Fruit fly (Drosophila melanogaster) whole organism, embryonic: ENCODE data around the gene lute.
A peak's percentile ranks its signal among the peaks of the same experiment; 100 is the strongest.

Source experiments
- Adf1 ChIP-seq: fragments of 200-800 bp; sonication (Bioruptor generic); IDR thresholded peaks from 2 replicates; pipeline ENCODE4 v1.3.6; 2022; ENCODE audit warnings: missing biosample characterization, missing genetic modification characterization
- Awh ChIP-seq: fragments of 200-800 bp; sonication (Bioruptor generic); IDR thresholded peaks from 2 replicates; pipeline ENCODE4, ENCODE4 v1.3.6; 2022; ENCODE audit warnings: missing biosample characterization, missing genetic modification characterization
- CG10959 ChIP-seq: fragments of 200-800 bp; sonication (Bioruptor generic); IDR thresholded peaks from 2 replicates; pipeline ENCODE4 v1.3.6; 2022; ENCODE audit warnings: missing biosample characterization, missing genetic modification characterization
- CG12769 ChIP-seq: fragments of 200-800 bp; sonication (Bioruptor generic); optimal IDR thresholded peaks from 2 replicates; lab custom pipeline; 2019; ENCODE audit warnings: missing biosample characterization, mild to moderate bottlenecking, missing genetic modification characterization, moderate library complexity
- CG13894 ChIP-seq: fragments of 200-800 bp; sonication (Bioruptor generic); optimal IDR thresholded peaks from 3 replicates; lab custom pipeline; 2018; ENCODE audit warnings: missing biosample characterization, mild to moderate bottlenecking, missing genetic modification characterization, moderate library complexity
- CG1603 ChIP-seq: fragments of 200-800 bp; sonication (Bioruptor generic); optimal IDR thresholded peaks from 2 replicates; lab custom pipeline; 2019; ENCODE audit warnings: missing biosample characterization, mild to moderate bottlenecking, missing genetic modification characterization, moderate library complexity
- CG1647 ChIP-seq: fragments of 200-800 bp; sonication (Bioruptor generic); optimal IDR thresholded peaks from 3 replicates; lab custom pipeline; 2016; ENCODE audit warnings: missing biosample characterization, missing genetic modification characterization
- CG16815 ChIP-seq: fragments of 200-800 bp; sonication (Bioruptor generic); optimal IDR thresholded peaks from 3 replicates; lab custom pipeline; 2017; ENCODE audit warnings: missing biosample characterization, mild to moderate bottlenecking, missing genetic modification characterization
- CG17328 ChIP-seq: fragments of 200-800 bp; sonication (Bioruptor generic); IDR thresholded peaks from 2 replicates; pipeline ENCODE4 v1.3.6; 2022; ENCODE audit warnings: missing biosample characterization, missing genetic modification characterization
- CG17359 ChIP-seq: fragments of 200-800 bp; sonication (Bioruptor generic); optimal IDR thresholded peaks from 3 replicates; lab custom pipeline; 2018; ENCODE audit warnings: missing biosample characterization, mild to moderate bottlenecking, missing genetic modification characterization, moderate library complexity
- CG18619 ChIP-seq: fragments of 200-800 bp; sonication (Bioruptor generic); optimal IDR thresholded peaks from 3 replicates; lab custom pipeline; 2017; ENCODE audit warnings: missing biosample characterization, mild to moderate bottlenecking, missing genetic modification characterization
- CG34224 ChIP-seq: fragments of 200-800 bp; sonication (Bioruptor generic); IDR thresholded peaks from 3 replicates; pipeline ENCODE4 v1.3.6; 2022; ENCODE audit warnings: missing biosample characterization, missing genetic modification characterization; ENCODE audit not compliant: partially characterized antibody
- CG4328 ChIP-seq: fragments of 200-800 bp; sonication (Bioruptor generic); optimal IDR thresholded peaks from 3 replicates; lab custom pipeline; 2017; ENCODE audit warnings: missing biosample characterization, missing genetic modification reagents, missing genetic modification characterization
- CG4820 ChIP-seq: fragments of 200-800 bp; sonication (Bioruptor generic); optimal IDR thresholded peaks from 3 replicates; lab custom pipeline; 2016; ENCODE audit warnings: missing biosample characterization, missing genetic modification characterization
- CG8765 ChIP-seq: fragments of 200-800 bp; sonication (Bioruptor generic); IDR thresholded peaks from 2 replicates; pipeline ENCODE4 v1.3.6; 2022; ENCODE audit warnings: missing biosample characterization, missing genetic modification characterization
- Camta ChIP-seq: fragments of 200-800 bp; sonication (Bioruptor generic); optimal IDR thresholded peaks from 2 replicates; lab custom pipeline; 2016; ENCODE audit warnings: missing biosample characterization, missing genetic modification characterization
- Dek ChIP-seq: fragments of 200-800 bp; sonication (Bioruptor generic); optimal IDR thresholded peaks from 3 replicates; lab custom pipeline; 2019; ENCODE audit warnings: missing biosample characterization, mild to moderate bottlenecking, missing genetic modification characterization, moderate library complexity
- Dip2 ChIP-seq: fragments of 200-800 bp; sonication (Bioruptor generic); IDR thresholded peaks from 2 replicates; pipeline ENCODE4 v1.3.6; 2022; ENCODE audit warnings: missing biosample characterization, missing genetic modification characterization
- Elba2 ChIP-seq: fragments of 200-800 bp; sonication (Bioruptor generic); optimal IDR thresholded peaks from 3 replicates; lab custom pipeline; 2016; ENCODE audit warnings: missing biosample characterization, missing genetic modification characterization
- Fer3 ChIP-seq: fragments of 200-800 bp; sonication (Bioruptor generic); optimal IDR thresholded peaks from 2 replicates; lab custom pipeline; 2018; ENCODE audit warnings: missing biosample characterization, mild to moderate bottlenecking, missing genetic modification characterization, moderate library complexity
- HmgZ ChIP-seq: fragments of 200-800 bp; sonication (Bioruptor generic); optimal IDR thresholded peaks from 2 replicates; lab custom pipeline; 2018; ENCODE audit warnings: missing biosample characterization, mild to moderate bottlenecking, missing genetic modification characterization
- Hmr ChIP-seq: fragments of 200-800 bp; sonication (Bioruptor generic); optimal IDR thresholded peaks from 3 replicates; lab custom pipeline; 2017; ENCODE audit warnings: mild to moderate bottlenecking, missing biosample characterization, missing genetic modification reagents, missing genetic modification characterization
- Hmx ChIP-seq: fragments of 200-800 bp; sonication (Bioruptor generic); optimal IDR thresholded peaks from 2 replicates; lab custom pipeline; 2016; ENCODE audit warnings: missing biosample characterization, missing genetic modification characterization
- Lhr ChIP-seq: fragments of 200-800 bp; sonication (Bioruptor generic); optimal IDR thresholded peaks from 3 replicates; lab custom pipeline; 2017; ENCODE audit warnings: mild to moderate bottlenecking, missing biosample characterization, missing genetic modification reagents, missing genetic modification characterization
- NfI ChIP-seq: fragments of 200-800 bp; sonication (Bioruptor generic); optimal IDR thresholded peaks from 3 replicates; lab custom pipeline; 2018; ENCODE audit warnings: missing biosample characterization, mild to moderate bottlenecking, missing genetic modification characterization, moderate library complexity
- PHDP ChIP-seq: fragments of 200-800 bp; sonication (Bioruptor generic); optimal IDR thresholded peaks from 3 replicates; lab custom pipeline; 2018; ENCODE audit warnings: missing biosample characterization, mild to moderate bottlenecking, missing genetic modification characterization, moderate library complexity
- Side ChIP-seq: fragments of 200-800 bp; sonication (Bioruptor generic); optimal IDR thresholded peaks from 2 replicates; lab custom pipeline; 2016; ENCODE audit warnings: missing biosample characterization, missing genetic modification characterization
- Sry-δ ChIP-seq: fragments of 200-800 bp; sonication (Bioruptor generic); optimal IDR thresholded peaks from 2 replicates; lab custom pipeline; 2016; ENCODE audit warnings: missing biosample characterization, missing genetic modification characterization
- Ssrp ChIP-seq: fragments of 200-800 bp; sonication (Bioruptor generic); optimal IDR thresholded peaks from 2 replicates; lab custom pipeline; 2018; ENCODE audit warnings: missing biosample characterization, mild to moderate bottlenecking, missing genetic modification characterization, moderate library complexity
- Xbp1 ChIP-seq: fragments of 200-800 bp; sonication (Bioruptor generic); optimal IDR thresholded peaks from 3 replicates; lab custom pipeline; 2016; ENCODE audit warnings: missing biosample characterization, mild to moderate bottlenecking, missing genetic modification characterization
- ap ChIP-seq: fragments of 200-800 bp; sonication (Bioruptor generic); IDR thresholded peaks from 2 replicates; pipeline ENCODE4 v1.3.6; 2022; ENCODE audit warnings: missing biosample characterization, missing genetic modification characterization
- ase ChIP-seq: fragments of 200-800 bp; sonication (Bioruptor generic); IDR thresholded peaks from 3 replicates; pipeline ENCODE4 v1.3.6; 2022; ENCODE audit warnings: missing biosample characterization, missing genetic modification characterization
- cato ChIP-seq: fragments of 200-800 bp; sonication (Bioruptor generic); optimal IDR thresholded peaks from 2 replicates; lab custom pipeline; 2016; ENCODE audit warnings: missing biosample characterization, missing genetic modification characterization, borderline replicate concordance
- cg ChIP-seq: fragments of 200-800 bp; sonication (Bioruptor generic); optimal IDR thresholded peaks from 3 replicates; lab custom pipeline; 2019; ENCODE audit warnings: missing biosample characterization, mild to moderate bottlenecking, missing genetic modification characterization, moderate library complexity
- corto ChIP-seq: fragments of 200-800 bp; sonication (Bioruptor generic); optimal IDR thresholded peaks from 2 replicates; lab custom pipeline; 2016; ENCODE audit warnings: missing biosample characterization, mild to moderate bottlenecking, missing genetic modification characterization, moderate library complexity
- croc ChIP-seq: fragments of 200-800 bp; sonication (Bioruptor generic); conservative IDR thresholded peaks from 3 replicates; pipeline ENCODE4 v1.3.6; 2022; ENCODE audit warnings: missing biosample characterization, missing genetic modification characterization
- crol ChIP-seq: fragments of 200-800 bp; sonication (Bioruptor generic); IDR thresholded peaks from 2 replicates; pipeline ENCODE4 v1.3.6; 2022; ENCODE audit warnings: missing biosample characterization, missing genetic modification characterization
- crp ChIP-seq, 2 experiments: fragments of 200-800 bp; sonication (Bioruptor generic); optimal IDR thresholded peaks; 2 replicates in 1 of 2; 3 replicates in 1 of 2; lab custom pipeline; 2017; ENCODE audit warnings: missing biosample characterization in 2 of 2, missing genetic modification characterization in 2 of 2, mild to moderate bottlenecking in 1 of 2, moderate library complexity in 1 of 2
- en ChIP-seq: fragments of 200-800 bp; sonication (Bioruptor generic); optimal IDR thresholded peaks from 2 replicates; lab custom pipeline; 2016; ENCODE audit warnings: missing biosample characterization, missing genetic modification characterization
- gfzf ChIP-seq: fragments of 200-800 bp; sonication (Bioruptor generic); optimal IDR thresholded peaks from 2 replicates; lab custom pipeline; 2016; ENCODE audit warnings: missing biosample characterization, mild to moderate bottlenecking, missing genetic modification characterization, moderate library complexity
- hb ChIP-seq: fragments of 200-800 bp; sonication (Bioruptor generic); IDR thresholded peaks from 3 replicates; pipeline ENCODE4 v1.3.6; 2022; ENCODE audit warnings: missing biosample characterization, missing genetic modification characterization; ENCODE audit not compliant: partially characterized antibody
- knrl ChIP-seq: fragments of 200-800 bp; sonication (Bioruptor generic); IDR thresholded peaks from 3 replicates; pipeline ENCODE4 v1.3.6; 2022; ENCODE audit warnings: missing biosample characterization, missing genetic modification characterization; ENCODE audit not compliant: partially characterized antibody
- otp ChIP-seq: fragments of 200-800 bp; sonication (Bioruptor generic); IDR thresholded peaks from 3 replicates; pipeline ENCODE4, ENCODE4 v1.3.6; 2022; ENCODE audit warnings: missing biosample characterization, missing genetic modification characterization
- pfk ChIP-seq: fragments of 200-800 bp; sonication (Bioruptor generic); optimal IDR thresholded peaks from 2 replicates; lab custom pipeline; 2018; ENCODE audit warnings: missing biosample characterization, mild to moderate bottlenecking, missing genetic modification characterization, moderate library complexity
- ro ChIP-seq: fragments of 200-800 bp; sonication (Bioruptor generic); IDR thresholded peaks from 2 replicates; pipeline ENCODE4 v1.3.6; 2022; ENCODE audit warnings: missing biosample characterization, missing genetic modification characterization
- row ChIP-seq: fragments of 200-800 bp; sonication (Bioruptor generic); IDR thresholded peaks from 3 replicates; pipeline ENCODE4 v1.3.6; 2022; ENCODE audit warnings: missing biosample characterization, missing genetic modification characterization
- seq ChIP-seq: fragments of 200-800 bp; sonication (Bioruptor generic); IDR thresholded peaks from 2 replicates; pipeline ENCODE4 v1.3.6; 2022; ENCODE audit warnings: missing biosample characterization, missing genetic modification characterization
- slbo ChIP-seq: fragments of 200-800 bp; sonication (Bioruptor generic); IDR thresholded peaks from 2 replicates; pipeline ENCODE4 v1.3.6; 2022; ENCODE audit warnings: missing biosample characterization, missing genetic modification characterization
- sr ChIP-seq: fragments of 200-800 bp; sonication (Bioruptor generic); IDR thresholded peaks from 3 replicates; pipeline ENCODE4 v1.3.6; 2022; ENCODE audit warnings: missing biosample characterization, missing genetic modification characterization
- tgo ChIP-seq: fragments of 200-800 bp; sonication (Bioruptor generic); IDR thresholded peaks from 3 replicates; pipeline ENCODE4 v1.3.6; 2022; ENCODE audit warnings: missing biosample characterization, missing genetic modification characterization
- usp ChIP-seq: fragments of >200 bp; optimal IDR thresholded peaks from 2 replicates; lab custom pipeline; 2017; ENCODE audit warnings: missing biosample characterization, missing genetic modification characterization

Gene lute

DNA sequence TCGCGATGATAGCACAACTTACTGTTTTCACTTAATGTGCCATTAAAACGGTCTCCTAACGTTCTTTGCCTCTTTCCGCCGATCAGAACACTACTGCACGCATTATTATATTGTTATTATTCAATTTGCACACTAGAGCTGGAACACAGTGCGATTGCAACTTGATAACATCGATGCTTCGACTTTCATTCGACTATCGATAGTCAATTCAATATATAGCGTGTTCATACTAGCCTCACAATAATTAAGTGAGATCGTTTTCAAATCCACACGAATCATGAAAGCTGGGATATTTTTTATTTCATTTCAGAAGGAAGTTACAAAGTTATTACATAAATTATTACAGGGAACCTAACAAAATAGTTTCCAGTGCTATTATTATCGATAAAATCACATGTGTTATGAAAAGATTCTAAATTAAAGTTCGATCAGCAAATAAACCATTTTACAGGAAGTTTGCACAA, 21.6 kb downstream of the lute start (continued):
- TF ChIP-seq croc (no peak), CG4820 (GFP tag; lab: Kevin White, UChicago) (no peak), Side (GFP tag; lab: Kevin White, UChicago) (no peak), CG8765 (GFP tag; lab: Robert Waterston, UW) (no peak), en (GFP tag; lab: Kevin White, UChicago) (no peak), gfzf (no peak), CG18619 (GFP tag; lab: Kevin White, UChicago) (peak; percentile 15), Xbp1 (GFP tag; lab: Kevin White, UChicago) (peak; percentile 72), CG17328 (0 out of 2 replicates have a peak, but pooled peaks have one; percentile 22), CG10959 (GFP tag; lab: Robert Waterston, UW) (no peak), CG13894 (no peak), ap (GFP tag; lab: Robert Waterston, UW) (no peak), Dip2 (GFP tag; lab: Robert Waterston, UW) (no peak), hb (GFP tag; lab: Robert Waterston, UW) (peak; percentile 76), slbo (GFP tag; lab: Robert Waterston, UW) (peak; percentile 67), usp (GFP tag; lab: Kevin White, UChicago) (no peak), Hmr (GFP tag; lab: Kevin White, UChicago) (peak; percentile 71), Ssrp (tag; lab: Kevin White, UChicago) (no peak), ro (GFP tag; lab: Robert Waterston, UW) (no peak), CG4328 (GFP tag; lab: Kevin White, UChicago) (no peak), corto (no peak), Elba2 (no peak), CG34224 (GFP tag; lab: Robert Waterston, UW) (peak; percentile 77; the same call in 1 of the 3 replicates), CG12769 (tag; lab: Kevin White, UChicago) (peak; percentile 72), Hmx (peak; percentile 8), Sry-δ (GFP tag; lab: Kevin White, UChicago) (peak; percentile 91), Camta (peak; percentile 53), otp (GFP tag; lab: Robert Waterston, UW) (no peak), CG1647 (no peak), cg (GFP tag; lab: Kevin White, UChicago) (no peak), sr (GFP tag; lab: Robert Waterston, UW) (no peak), HmgZ (tag; lab: Kevin White, UChicago) (peak; percentile 84), Awh (no peak), ase (GFP tag; lab: Robert Waterston, UW) (no peak), CG16815 (GFP tag; lab: Kevin White, UChicago) (no peak), NfI (peak; percentile 69), Fer3 (tag; lab: Kevin White, UChicago) (peak; percentile 39), crp (GFP tag; optimal IDR thresholded peaks at IDR 0.05; lab: Kevin White, UChicago) (peak in 1 of 2 experiments; percentile 12), row (peak; percentile 82), seq (GFP tag; lab: Robert Waterston, UW) (no peak), Dek (peak; percentile 75), Adf1 (GFP tag; lab: Robert Waterston, UW) (no peak), pfk (GFP tag; lab: Kevin White, UChicago) (no peak), CG1603 (tag; lab: Kevin White, UChicago) (peak; percentile 81), crol (no peak), CG17359 (tag; lab: Kevin White, UChicago) (no peak), tgo (GFP tag; lab: Robert Waterston, UW) (peak; percentile 40; the same call in 1 of the 3 replicates), PHDP (peak; percentile 68), cato (GFP tag; lab: Kevin White, UChicago) (peak; percentile 6), knrl (GFP tag; lab: Robert Waterston, UW) (peak; percentile 86), Lhr (GFP tag; lab: Kevin White, UChicago) (peak; percentile 61)
